Worm (Caenorhabditis elegans): ENCODE data around the gene aqp-11.
A peak's percentile ranks its signal among the peaks of the same experiment; 100 is the strongest.

Gene aqp-11

ce11 chrIII:13694048-13694447 lies 21.0 kb downstream of the aqp-11 start (continued):
- TF ChIP-seq repo-1 (tag; optimal IDR thresholded peaks at IDR 0.05), result peak; percentile 45
- TF ChIP-seq ceh-79 (tag; optimal IDR thresholded peaks at IDR 0.05), result no peak
- TF ChIP-seq C17E4.6 (GFP tag; IDR thresholded peaks at IDR 0.05), result no peak
- TF ChIP-seq unc-130 (GFP tag; optimal IDR thresholded peaks at IDR 0.05), result no peak
- TF ChIP-seq hlh-12 (tag; optimal IDR thresholded peaks at IDR 0.05), result no peak
- TF ChIP-seq rpc-1 (optimal IDR thresholded peaks at IDR 0.05), result peak; percentile 21
- no peak for TF ChIP-seq rpc-1 (tag; optimal IDR thresholded peaks at IDR 0.05)
- no peak for TF ChIP-seq lag-1 (GFP tag; IDR thresholded peaks at IDR 0.05)
- peak; percentile 44 for TF ChIP-seq mcd-1 (GFP tag; IDR thresholded peaks at IDR 0.05)
- TF ChIP-seq lin-54 (GFP tag; optimal IDR thresholded peaks at IDR 0.05), result peak; percentile 25
- TF ChIP-seq madf-10 (tag; optimal IDR thresholded peaks at IDR 0.05), result peak; percentile 57
- TF ChIP-seq pha-4 (tag; optimal IDR thresholded peaks at IDR 0.05), result peak; percentile 4

ce11 chrIII:13695588-13695987 lies 22.5 kb downstream of the aqp-11 start:
- TF ChIP-seq F10E7.11 (tag; optimal IDR thresholded peaks at IDR 0.05), result no peak

ce11 chrIII:13697822-13698221 lies 24.7 kb downstream of the aqp-11 start:
- no peak for TF ChIP-seq athp-1 (tag; optimal IDR thresholded peaks at IDR 0.05)
- TF ChIP-seq Y79H2A.3 (GFP tag; conservative IDR thresholded peaks at IDR 0.05), result no peak
- no peak for TF ChIP-seq F23B12.7 (tag; optimal IDR thresholded peaks at IDR 0.05; ENCODE audit: insufficient read depth)
- TF ChIP-seq aptf-3 (GFP tag; IDR thresholded peaks at IDR 0.05), result no peak
- peak; percentile 87 for TF ChIP-seq zfh-2 (GFP tag; conservative IDR thresholded peaks at IDR 0.05)
- no peak for TF ChIP-seq attf-6 (GFP tag; IDR thresholded peaks at IDR 0.05)
- TF ChIP-seq madf-3 (GFP tag; IDR thresholded peaks at IDR 0.05), result no peak
- TF ChIP-seq egl-44 (GFP tag; IDR thresholded peaks at IDR 0.05), result 0 out of 2 replicates have a peak, but pooled peaks have one; percentile 22
- no peak for TF ChIP-seq D2030.7 (GFP tag; IDR thresholded peaks at IDR 0.05)
- TF ChIP-seq ceh-79 (tag; optimal IDR thresholded peaks at IDR 0.05), result no peak
- no peak for TF ChIP-seq mxl-1 (tag; optimal IDR thresholded peaks at IDR 0.05)
- TF ChIP-seq let-526 (GFP tag; IDR thresholded peaks at IDR 0.05), result 0 out of 2 replicates have a peak, but pooled peaks have one; percentile 10
- TF ChIP-seq ccch-3 (GFP tag; optimal IDR thresholded peaks at IDR 0.05), result no peak
- TF ChIP-seq C06A6.2 (GFP tag; conservative IDR thresholded peaks at IDR 0.05), result no peak
- TF ChIP-seq Y67H2A.10 (GFP tag; conservative IDR thresholded peaks at IDR 0.05), result no peak
- TF ChIP-seq cebp-1 (GFP tag; IDR thresholded peaks at IDR 0.05), result no peak
- TF ChIP-seq cebp-1 (tag; optimal IDR thresholded peaks at IDR 0.05), result peak; percentile 5
- no peak for TF ChIP-seq tbp1 (GFP tag; optimal IDR thresholded peaks at IDR 0.05)
- peak; percentile 40; the same call in 1 of the 2 replicates for TF ChIP-seq hmg-1.2 (GFP tag; IDR thresholded peaks at IDR 0.05)
- TF ChIP-seq madf-8 (GFP tag; conservative IDR thresholded peaks at IDR 0.05), result no peak
- no peak for TF ChIP-seq lin-35 (GFP tag; optimal IDR thresholded peaks at IDR 0.05)
- TF ChIP-seq pbrm-1 (GFP tag; IDR thresholded peaks at IDR 0.05), result no peak
- TF ChIP-seq hrde-1 (tag; optimal IDR thresholded peaks at IDR 0.05; ENCODE audit: borderline replicate concordance), result no peak
- no peak for TF ChIP-seq somi-1 (GFP tag; optimal IDR thresholded peaks at IDR 0.05)
- no peak for TF ChIP-seq K12H6.12 (tag; optimal IDR thresholded peaks at IDR 0.05)
- TF ChIP-seq ekl-4 (GFP tag; IDR thresholded peaks at IDR 0.05), result no peak
- TF ChIP-seq lsl-1 (GFP tag; optimal IDR thresholded peaks at IDR 0.05), result no peak
- TF ChIP-seq snpc-1.3 (tag; optimal IDR thresholded peaks at IDR 0.05; ENCODE audit: insufficient read depth), result no peak
- TF ChIP-seq unc-130 (GFP tag; optimal IDR thresholded peaks at IDR 0.05), result no peak
- TF ChIP-seq dpff-1 (tag; optimal IDR thresholded peaks at IDR 0.05), result no peak
- TF ChIP-seq bed-2 (GFP tag; IDR thresholded peaks at IDR 0.05), result no peak
- no peak for TF ChIP-seq sptf-2 (GFP tag; optimal IDR thresholded peaks at IDR 0.05)
